Worm (Caenorhabditis elegans): ENCODE data around the gene gskl-1.
A peak's percentile ranks its signal among the peaks of the same experiment; 100 is the strongest.

Gene gskl-1

ce11 chrII:10925804-10926570 is 21.4 kb upstream of the gskl-1 start, which contains the start of gene metr-1:
Gene metr-1, plus strand, starts transcription at chrII:10926561.
- TF ChIP-seq ceh-9 (tag; optimal IDR thresholded peaks at IDR 0.05): no peak
- TF ChIP-seq nhr-43 (tag; optimal IDR thresholded peaks at IDR 0.05; ENCODE audit: poor library complexity, severe bottlenecking): peak; percentile 46
- peak; percentile 7 for TF ChIP-seq nfya-1 (tag; optimal IDR thresholded peaks at IDR 0.05; ENCODE audit: insufficient read depth)
- peak; percentile 20 for TF ChIP-seq lin-15B (tag; optimal IDR thresholded peaks at IDR 0.05)
- TF ChIP-seq nhr-25 (tag; optimal IDR thresholded peaks at IDR 0.05): peak; percentile 46
- no peak for TF ChIP-seq fkh-10 (GFP tag; optimal IDR thresholded peaks at IDR 0.05)
- peak; percentile 68 for TF ChIP-seq elt-2 (tag; optimal IDR thresholded peaks at IDR 0.05)
- TF ChIP-seq nhr-23 (tag; optimal IDR thresholded peaks at IDR 0.05): peak; percentile 52
- TF ChIP-seq nhr-67 (tag; optimal IDR thresholded peaks at IDR 0.05): no peak
- peak in 1 of 3 experiments; percentile 20 for TF ChIP-seq elt-3 (tag; optimal IDR thresholded peaks at IDR 0.05)

- TF ChIP-seq lsy-12 (tag; optimal IDR thresholded peaks at IDR 0.05) (peak; percentile 13), nhr-43 (tag; optimal IDR thresholded peaks at IDR 0.05; ENCODE audit: poor library complexity, severe bottlenecking) (peak; percentile 62), nhr-25 (tag; optimal IDR thresholded peaks at IDR 0.05) (no peak)
Measured at ce11 chrII:10930678-10931650, 16.4 kb upstream of the gskl-1 start.

- TF ChIP-seq ceh-82 (tag; optimal IDR thresholded peaks at IDR 0.05) (no peak), nhr-25 (tag; optimal IDR thresholded peaks at IDR 0.05) (no peak), ceh-16 (tag; optimal IDR thresholded peaks at IDR 0.05) (no peak), ZK546.5 (tag; optimal IDR thresholded peaks at IDR 0.05) (no peak), eor-1 (tag; optimal IDR thresholded peaks at IDR 0.05) (no peak), fos-1 (tag; optimal IDR thresholded peaks at IDR 0.05) (no peak), nhr-12 (tag; optimal IDR thresholded peaks at IDR 0.05) (no peak), egl-27 (tag; optimal IDR thresholded peaks at IDR 0.05) (no peak), pha-4 (tag; optimal IDR thresholded peaks at IDR 0.05) (no peak)
Measured at ce11 chrII:10932305-10932704, 15.1 kb upstream of the gskl-1 start.

ce11 chrII:10933948-10934722 is 13.2 kb upstream of the gskl-1 start:
- TF ChIP-seq nhr-23 (tag; optimal IDR thresholded peaks at IDR 0.05) (no peak), aly-2 (tag; optimal IDR thresholded peaks at IDR 0.05) (no peak), unc-62 (GFP tag; optimal IDR thresholded peaks at IDR 0.05) (no peak), nhr-67 (tag; optimal IDR thresholded peaks at IDR 0.05) (no peak)

ce11 chrII:10934786-10935185 is 12.6 kb upstream of the gskl-1 start, which contains the start of gene R03D7.2:
Gene R03D7.2, minus strand, starts transcription at chrII:10935184.
- TF ChIP-seq elt-2 (tag; optimal IDR thresholded peaks at IDR 0.05) (no peak), unc-39 (tag; optimal IDR thresholded peaks at IDR 0.05) (no peak)

ce11 chrII:10935336-10935735 is 12.0 kb upstream of the gskl-1 start:
- TF ChIP-seq tbx-2 (tag; optimal IDR thresholded peaks at IDR 0.05) (no peak), ceh-82 (tag; optimal IDR thresholded peaks at IDR 0.05) (no peak), nhr-43 (tag; optimal IDR thresholded peaks at IDR 0.05; ENCODE audit: poor library complexity, severe bottlenecking) (no peak), R02D3.7 (tag; optimal IDR thresholded peaks at IDR 0.05) (no peak), unc-39 (tag; optimal IDR thresholded peaks at IDR 0.05) (no peak), fos-1 (tag; optimal IDR thresholded peaks at IDR 0.05) (no peak), aly-2 (tag; optimal IDR thresholded peaks at IDR 0.05) (no peak), pha-4 (tag; optimal IDR thresholded peaks at IDR 0.05) (no peak), ztf-4 (tag; optimal IDR thresholded peaks at IDR 0.05) (no peak), ceh-9 (tag; optimal IDR thresholded peaks at IDR 0.05) (no peak), jun-1 (tag; optimal IDR thresholded peaks at IDR 0.05) (no peak), elt-3 (tag; optimal IDR thresholded peaks at IDR 0.05) (no peak), ZK546.5 (tag; optimal IDR thresholded peaks at IDR 0.05) (no peak), skn-1 (tag; optimal IDR thresholded peaks at IDR 0.05) (no peak), daf-12 (tag; optimal IDR thresholded peaks at IDR 0.05) (no peak), pqm-1 (tag; optimal IDR thresholded peaks at IDR 0.05) (no peak), nhr-77 (tag; optimal IDR thresholded peaks at IDR 0.05) (no peak), ztf-11 (tag; optimal IDR thresholded peaks at IDR 0.05) (no peak)

Measured in whole organism, L3 larva.